Worm (Caenorhabditis elegans): ENCODE measurements around the gene nud-1.

- no peak for TF ChIP-seq ZK546.5 (tag; optimal IDR thresholded peaks at IDR 0.05)
- no peak for TF ChIP-seq elt-1 (tag; optimal IDR thresholded peaks at IDR 0.05)
- no peak for TF ChIP-seq gmeb-1 (tag; optimal IDR thresholded peaks at IDR 0.05)
- no peak for TF ChIP-seq zag-1 (tag; optimal IDR thresholded peaks at IDR 0.05)
- no peak for TF ChIP-seq ztf-4 (tag; optimal IDR thresholded peaks at IDR 0.05)
- TF ChIP-seq skn-1 (tag; optimal IDR thresholded peaks at IDR 0.05), result no peak
- no peak for TF ChIP-seq sma-3 (GFP tag; optimal IDR thresholded peaks at IDR 0.05)
- TF ChIP-seq nhr-12 (tag; optimal IDR thresholded peaks at IDR 0.05), result no peak
- no peak for TF ChIP-seq nhr-6 (tag; optimal IDR thresholded peaks at IDR 0.05)
- no peak for TF ChIP-seq nhr-237 (tag; optimal IDR thresholded peaks at IDR 0.05)
- TF ChIP-seq mdl-1 (tag; optimal IDR thresholded peaks at IDR 0.05), result no peak
- TF ChIP-seq unc-55 (GFP tag; optimal IDR thresholded peaks at IDR 0.05), result no peak
- no peak for TF ChIP-seq ztf-1 (GFP tag; conservative IDR thresholded peaks at IDR 0.05)
Measured at ce11 chrIII:13328911-13329310, 12.4 kb upstream of the nud-1 start.

Measured in whole organism, L2 larva.